Worm (Caenorhabditis elegans) whole organism, L1 larva: Measurements from ENCODE around the gene srlf-17.

Experiments
- C16A3.4 ChIP-seq: fragments of 150-350 bp; optimal IDR thresholded peaks from 2 replicates; lab custom pipeline; 2014; ENCODE audit warnings: missing biosample characterization, missing genetic modification characterization
- aly-2 ChIP-seq: fragments of 150-350 bp; optimal IDR thresholded peaks from 2 replicates; lab custom pipeline; 2014; ENCODE audit warnings: missing biosample characterization, missing genetic modification characterization
- ceh-82 ChIP-seq, 3 experiments: fragments of 150-350 bp in 1 of 3; sonication (generic microtip) in 2 of 3; optimal IDR thresholded peaks; 2 replicates each; lab custom pipeline; 2014 to 2017; ENCODE audit warnings: missing biosample characterization in 3 of 3, missing genetic modification characterization in 3 of 3
- ces-1 ChIP-seq: fragments of 150-350 bp; optimal IDR thresholded peaks from 2 replicates; lab custom pipeline; 2014; ENCODE audit warnings: missing biosample characterization, missing genetic modification reagents, missing genetic modification characterization
- elt-2 ChIP-seq: sonication (generic microtip); optimal IDR thresholded peaks from 2 replicates; lab custom pipeline; 2016; ENCODE audit warnings: missing genetic modification characterization, mild to moderate bottlenecking, inconsistent platforms, missing compliant biosample characterization, missing genetic modification reagents
- fos-1 ChIP-seq: fragments of 150-350 bp; optimal IDR thresholded peaks from 2 replicates; lab custom pipeline; 2014; ENCODE audit warnings: missing biosample characterization, missing genetic modification characterization
- hlh-17 ChIP-seq: fragments of 200-800 bp; sonication (Bioruptor generic); optimal IDR thresholded peaks from 2 replicates; lab custom pipeline; 2018; ENCODE audit warnings: missing genetic modification characterization, mild to moderate bottlenecking, missing compliant biosample characterization, moderate library complexity, borderline replicate concordance
- lin-14 ChIP-seq: fragments of 200-800 bp; sonication (Bioruptor generic); optimal IDR thresholded peaks from 2 replicates; lab custom pipeline; 2018; ENCODE audit warnings: mild to moderate bottlenecking, missing genetic modification characterization, moderate library complexity, missing compliant biosample characterization
- lin-15B ChIP-seq: fragments of 150-350 bp; sonication (generic microtip); optimal IDR thresholded peaks from 3 replicates; lab custom pipeline; 2014; ENCODE audit warnings: missing biosample characterization, missing genetic modification characterization
- lin-39 ChIP-seq: fragments of 150-350 bp; optimal IDR thresholded peaks from 2 replicates; lab custom pipeline; 2014; ENCODE audit warnings: missing biosample characterization, missing genetic modification reagents, missing genetic modification characterization
- mab-9 ChIP-seq: fragments of 200-800 bp; sonication (Bioruptor generic); IDR thresholded peaks from 2 replicates; pipeline ENCODE4 v1.3.6; 2022; ENCODE audit warnings: missing genetic modification reagents, missing genetic modification characterization, missing compliant biosample characterization
- nhr-47 ChIP-seq: sonication (generic microtip); optimal IDR thresholded peaks from 2 replicates; lab custom pipeline; 2016; ENCODE audit warnings: mild to moderate bottlenecking, missing genetic modification characterization, moderate library complexity, missing compliant biosample characterization
- nhr-85 ChIP-seq: sonication (generic microtip); peaks from one replicate; lab custom pipeline; 2016; ENCODE audit warnings: missing genetic modification characterization, inconsistent platforms, missing compliant biosample characterization
- pqm-1 ChIP-seq: sonication (generic microtip); optimal IDR thresholded peaks from 3 replicates; lab custom pipeline; 2017; ENCODE audit warnings: missing biosample characterization, missing genetic modification characterization
- sox-4 ChIP-seq: sonication (generic microtip); optimal IDR thresholded peaks from 2 replicates; lab custom pipeline; 2016; ENCODE audit warnings: missing genetic modification characterization, missing compliant biosample characterization
- sup-37 ChIP-seq: fragments of 200-800 bp; sonication (Bioruptor generic); optimal IDR thresholded peaks from 2 replicates; lab custom pipeline; 2018; ENCODE audit warnings: mild to moderate bottlenecking, missing genetic modification characterization, missing compliant biosample characterization
- swsn-7 ChIP-seq: sonication (generic microtip); optimal IDR thresholded peaks from 2 replicates; lab custom pipeline; 2016; ENCODE audit warnings: missing genetic modification characterization, missing compliant biosample characterization
- ztf-11 ChIP-seq, 2 experiments: sonication (generic microtip); optimal IDR thresholded peaks; 2 replicates each; lab custom pipeline; 2016 to 2017; ENCODE audit warnings: missing genetic modification characterization in 2 of 2, missing biosample characterization in 1 of 2, missing compliant biosample characterization in 1 of 2

The srlf-17 gene

ce11 chrIV:11053652-11054317 is 48.7 kb downstream of the srlf-17 start, which contains the start of the genes F36H1.12 and lin-3:
Gene F36H1.12, minus strand, starts transcription at chrIV:11053702.
Gene lin-3, plus strand, starts transcription at chrIV:11054308.
- TF ChIP-seq nhr-47 (tag; lab: Kevin White, UChicago) = no peak
- TF ChIP-seq ceh-82 (tag; optimal IDR thresholded peaks at IDR 0.05; lab: Kevin White, UChicago) = no peak
- no peak for TF ChIP-seq C16A3.4
- no peak for TF ChIP-seq nhr-85 (tag; lab: Kevin White, UChicago)
- no peak for TF ChIP-seq lin-14
- no peak for TF ChIP-seq hlh-17
- TF ChIP-seq mab-9 (GFP tag; lab: Robert Waterston, UW) = no peak
- TF ChIP-seq lin-15B (tag; lab: Kevin White, UChicago) = no peak

- TF ChIP-seq ces-1 (GFP tag; lab: Kevin White, UChicago) = no peak
- TF ChIP-seq sup-37 (GFP tag; lab: Kevin White, UChicago) = no peak
- TF ChIP-seq lin-15B (tag; lab: Kevin White, UChicago) = no peak
- no peak for TF ChIP-seq aly-2
- no peak for TF ChIP-seq elt-2 (tag; lab: Kevin White, UChicago)
- no peak for TF ChIP-seq ceh-82 (tag; optimal IDR thresholded peaks at IDR 0.05; lab: Kevin White, UChicago)
- no peak for TF ChIP-seq fos-1 (tag; lab: Kevin White, UChicago)
- TF ChIP-seq sox-4 (tag; lab: Kevin White, UChicago) = no peak
- no peak for TF ChIP-seq lin-39
- TF ChIP-seq mab-9 (GFP tag; lab: Robert Waterston, UW) = no peak
- TF ChIP-seq swsn-7 (tag; lab: Kevin White, UChicago) = no peak
- no peak for TF ChIP-seq pqm-1 (tag; lab: Kevin White, UChicago)
- TF ChIP-seq ztf-11 (tag; optimal IDR thresholded peaks at IDR 0.05; lab: Kevin White, UChicago) = no peak
Observed at ce11 chrIV:11051963-11052362, 50.5 kb downstream of the srlf-17 start.
